Worm (Caenorhabditis elegans): ENCODE results near the gene xbx-3.

xbx-3 gene

DNA sequence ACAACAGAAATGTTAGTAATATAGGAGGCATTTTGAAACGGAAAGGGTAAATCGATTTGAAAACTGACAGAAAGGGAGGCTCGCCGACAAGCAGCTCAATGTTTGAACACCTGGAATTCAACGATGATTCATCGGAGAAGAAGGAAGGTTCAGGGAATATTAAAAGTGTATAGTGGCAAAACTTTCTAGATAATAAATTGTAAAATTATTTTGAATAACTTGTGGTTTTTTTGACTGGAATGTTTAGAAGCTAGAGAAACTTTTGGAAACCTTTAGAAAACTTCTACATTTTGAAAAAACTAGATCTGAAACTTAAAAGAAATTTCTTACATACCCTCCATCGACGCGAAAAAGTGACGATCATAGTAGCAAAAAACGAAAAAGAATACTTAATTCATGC lies 37.9 kb upstream of the xbx-3 start, which contains the start of gene pqn-8:
Gene pqn-8, minus strand, starts transcription at position 101 of the 400 bp plus-strand sequence.
- TF ChIP-seq nhr-237 (tag; optimal IDR thresholded peaks at IDR 0.05) = no peak
- TF ChIP-seq nhr-11 (tag; optimal IDR thresholded peaks at IDR 0.05) = no peak
- no peak for TF ChIP-seq efl-1 (optimal IDR thresholded peaks at IDR 0.05)
- no peak for TF ChIP-seq efl-1 (GFP tag; optimal IDR thresholded peaks at IDR 0.05 in 1 of 2)
- TF ChIP-seq dpl-1 (GFP tag; optimal IDR thresholded peaks at IDR 0.05) = no peak
- TF ChIP-seq nhr-20 (tag; optimal IDR thresholded peaks at IDR 0.05) = no peak
- TF ChIP-seq tlp-1 (tag; optimal IDR thresholded peaks at IDR 0.05) = no peak
- TF ChIP-seq ceh-90 (tag; optimal IDR thresholded peaks at IDR 0.05) = no peak
- TF ChIP-seq snpc-4 (tag; optimal IDR thresholded peaks at IDR 0.05) = no peak
- no peak for TF ChIP-seq zip-4 (GFP tag; optimal IDR thresholded peaks at IDR 0.05)
- no peak for TF ChIP-seq nhr-28 (tag; optimal IDR thresholded peaks at IDR 0.05)
- TF ChIP-seq fkh-10 (GFP tag; optimal IDR thresholded peaks at IDR 0.05) = no peak
- no peak for TF ChIP-seq skn-1 (tag; optimal IDR thresholded peaks at IDR 0.05)
- no peak for TF ChIP-seq grh-1 (GFP tag; IDR thresholded peaks at IDR 0.05)
- TF ChIP-seq xbp-1 (tag; optimal IDR thresholded peaks at IDR 0.05) = no peak
- TF ChIP-seq irx-1 (tag; optimal IDR thresholded peaks at IDR 0.05) = no peak
- no peak for TF ChIP-seq fos-1 (tag; optimal IDR thresholded peaks at IDR 0.05)
- TF ChIP-seq rnt-1 (tag; optimal IDR thresholded peaks at IDR 0.05) = no peak
- no peak for TF ChIP-seq egl-27 (tag; optimal IDR thresholded peaks at IDR 0.05)
- TF ChIP-seq efl-3 (GFP tag; optimal IDR thresholded peaks at IDR 0.05) = no peak
- no peak for TF ChIP-seq elt-2 (tag; optimal IDR thresholded peaks at IDR 0.05)

DNA sequence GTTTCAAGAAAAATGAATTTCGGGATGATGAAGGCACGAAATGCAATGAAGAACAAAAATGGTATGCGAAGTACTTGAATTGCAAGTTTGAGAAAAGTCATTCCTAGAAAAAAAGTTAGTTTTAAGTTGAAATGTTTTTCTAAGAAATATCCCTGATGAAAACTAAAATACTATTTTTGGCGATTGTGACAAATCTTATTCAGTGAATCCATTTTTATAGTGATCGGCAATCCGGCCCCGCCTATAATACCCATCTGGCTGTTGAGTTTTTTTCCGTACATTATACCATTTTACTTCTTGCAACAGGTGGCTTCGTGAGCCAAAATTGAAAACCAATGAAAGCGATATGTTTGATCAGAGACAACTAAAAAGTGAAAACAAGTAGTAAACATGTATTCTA lies 36.5 kb upstream of the xbx-3 start, which contains the start of gene C05B5.17:
Gene C05B5.17, minus strand, starts transcription at position 101 of the 400 bp plus-strand sequence.
- TF ChIP-seq egl-27 (tag; optimal IDR thresholded peaks at IDR 0.05) (no peak), sptf-1 (tag; optimal IDR thresholded peaks at IDR 0.05) (no peak), mep-1 (tag; optimal IDR thresholded peaks at IDR 0.05) (no peak), unc-130 (tag; optimal IDR thresholded peaks at IDR 0.05) (no peak), ceh-82 (tag; optimal IDR thresholded peaks at IDR 0.05) (no peak), irx-1 (tag; optimal IDR thresholded peaks at IDR 0.05) (no peak), tbx-2 (tag; optimal IDR thresholded peaks at IDR 0.05) (no peak), fkh-10 (GFP tag; optimal IDR thresholded peaks at IDR 0.05) (no peak), unc-86 (tag; optimal IDR thresholded peaks at IDR 0.05) (no peak), elt-3 (tag; optimal IDR thresholded peaks at IDR 0.05) (no peak), nhr-85 (tag) (no peak)

- no peak for TF ChIP-seq pag-3 (tag; optimal IDR thresholded peaks at IDR 0.05; ENCODE audit: borderline replicate concordance, insufficient read depth)
Observed at ce11 chrIII:10000428-10000827, 35.3 kb upstream of the xbx-3 start, which contains the start of gene C05B5.2. Gene C05B5.2 (minus strand): TSS chrIII:10000528.

DNA sequence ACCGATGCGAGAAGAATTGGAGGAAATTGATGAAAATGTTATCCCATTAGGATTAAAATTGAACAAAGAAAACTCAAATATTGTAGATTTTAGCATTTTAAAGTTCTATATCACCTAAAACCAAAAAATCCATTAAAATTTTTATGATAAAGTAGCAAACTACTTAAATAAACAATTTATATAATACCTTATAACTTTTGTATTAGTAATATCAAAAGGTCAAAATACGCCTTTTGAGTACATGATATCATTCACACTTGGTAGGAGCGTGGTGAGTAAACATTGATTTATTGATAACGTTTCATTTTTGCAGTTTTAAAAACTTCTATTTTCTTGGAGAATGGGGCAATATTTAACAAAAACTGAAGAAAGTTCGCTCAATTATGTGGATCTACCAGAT lies 34.7 kb upstream of the xbx-3 start, which contains the start of gene C05B5.5:
Gene C05B5.5, plus strand, starts transcription at position 301 of the 400 bp plus-strand sequence.
- no peak for TF ChIP-seq irx-1 (tag; optimal IDR thresholded peaks at IDR 0.05)
- no peak for TF ChIP-seq fkh-10 (GFP tag; optimal IDR thresholded peaks at IDR 0.05)
- no peak for TF ChIP-seq ceh-82 (tag; optimal IDR thresholded peaks at IDR 0.05)
- no peak for TF ChIP-seq aha-1 (tag; optimal IDR thresholded peaks at IDR 0.05)
- TF ChIP-seq hlh-17 (GFP tag; optimal IDR thresholded peaks at IDR 0.05; ENCODE audit: borderline replicate concordance) = no peak

- TF ChIP-seq nhr-71 (tag; optimal IDR thresholded peaks at IDR 0.05) (no peak), pax-3 (tag; optimal IDR thresholded peaks at IDR 0.05) (no peak)
Observed at ce11 chrIII:10004213-10004612, 31.5 kb upstream of the xbx-3 start, which contains the start of gene C05B5.11. Gene C05B5.11 (plus strand): TSS chrIII:10004513.
